Worm (Caenorhabditis elegans) whole organism, L1 larva: ENCODE measurements around the gene R01H2.2.

Experiments
- C16A3.4 ChIP-seq: fragments of 150-350 bp; optimal IDR thresholded peaks from 2 replicates; lab custom pipeline; 2014; ENCODE audit warnings: missing biosample characterization, missing genetic modification characterization
- C34B4.2 ChIP-seq: sonication (generic microtip); optimal IDR thresholded peaks from 2 replicates; lab custom pipeline; 2017; ENCODE audit warnings: mild to moderate bottlenecking, missing genetic modification characterization, missing compliant biosample characterization
- aha-1 ChIP-seq: fragments of 150-350 bp; optimal IDR thresholded peaks from 2 replicates; lab custom pipeline; 2014; ENCODE audit warnings: missing biosample characterization, missing genetic modification characterization
- alr-1 ChIP-seq: fragments of 200-800 bp; sonication (Bioruptor generic); optimal IDR thresholded peaks from 2 replicates; lab custom pipeline; 2018; ENCODE audit warnings: borderline replicate concordance, mild to moderate bottlenecking, missing genetic modification characterization, missing compliant biosample characterization
- aly-2 ChIP-seq: fragments of 150-350 bp; optimal IDR thresholded peaks from 2 replicates; lab custom pipeline; 2014; ENCODE audit warnings: missing biosample characterization, missing genetic modification characterization
- ama-1 ChIP-seq: fragments of 150-350 bp; optimal IDR thresholded peaks from 2 replicates; lab custom pipeline; 2014
- ceh-63 ChIP-seq: fragments of 200-800 bp; sonication (Bioruptor generic); optimal IDR thresholded peaks from 2 replicates; lab custom pipeline; 2018; ENCODE audit warnings: mild to moderate bottlenecking, missing genetic modification characterization, missing compliant biosample characterization
- ceh-82 ChIP-seq, 3 experiments: fragments of 150-350 bp in 1 of 3; sonication (generic microtip) in 2 of 3; optimal IDR thresholded peaks; 2 replicates each; lab custom pipeline; 2014 to 2017; ENCODE audit warnings: missing biosample characterization in 3 of 3, missing genetic modification characterization in 3 of 3
- dpl-1 ChIP-seq, 3 experiments: fragments of 150-350 bp in 2 of 3; sonication (generic microtip) in 1 of 3; optimal IDR thresholded peaks; 2 replicates each; lab custom pipeline; 2014 to 2017; ENCODE audit warnings: missing biosample characterization in 3 of 3, missing genetic modification characterization in 3 of 3, missing genetic modification reagents in 3 of 3
- efl-1 ChIP-seq, 4 experiments: fragments of 150-350 bp; optimal IDR thresholded peaks in 3 of 4; peaks in 1 of 4; 1 replicate in 1 of 4; 2 replicates in 3 of 4; lab custom pipeline; 2014; ENCODE audit warnings: missing biosample characterization in 2 of 4, missing genetic modification characterization in 2 of 4, missing genetic modification reagents in 2 of 4
- elt-2 ChIP-seq: sonication (generic microtip); optimal IDR thresholded peaks from 2 replicates; lab custom pipeline; 2016; ENCODE audit warnings: missing genetic modification characterization, mild to moderate bottlenecking, inconsistent platforms, missing compliant biosample characterization, missing genetic modification reagents
- elt-3 ChIP-seq, 6 experiments: fragments of 150-350 bp in 1 of 6; sonication (generic microtip); optimal IDR thresholded peaks; 2 replicates each; lab custom pipeline; 2017 to 2018; ENCODE audit warnings: missing biosample characterization in 6 of 6, missing genetic modification characterization in 6 of 6, inconsistent platforms in 1 of 6
- fkh-10 ChIP-seq: sonication (generic microtip); optimal IDR thresholded peaks from 2 replicates; lab custom pipeline; 2017; ENCODE audit warnings: missing biosample characterization, missing genetic modification reagents, missing genetic modification characterization
- fkh-8 ChIP-seq: sonication (generic microtip); optimal IDR thresholded peaks from 2 replicates; lab custom pipeline; 2016; ENCODE audit warnings: mild to moderate bottlenecking, missing genetic modification characterization, missing compliant biosample characterization
- hlh-4 ChIP-seq: sonication (generic microtip); optimal IDR thresholded peaks from 2 replicates; lab custom pipeline; 2016; ENCODE audit warnings: mild to moderate bottlenecking, missing genetic modification characterization, missing compliant biosample characterization
- hpl-2 ChIP-seq: fragments of 150-350 bp; optimal IDR thresholded peaks from 2 replicates; lab custom pipeline; 2014; ENCODE audit warnings: missing biosample characterization, missing genetic modification reagents, missing genetic modification characterization
- lin-13 ChIP-seq: fragments of 150-350 bp; optimal IDR thresholded peaks from 2 replicates; lab custom pipeline; 2014; ENCODE audit warnings: missing biosample characterization, missing genetic modification reagents, missing genetic modification characterization
- lin-15B ChIP-seq: fragments of 150-350 bp; sonication (generic microtip); optimal IDR thresholded peaks from 3 replicates; lab custom pipeline; 2014; ENCODE audit warnings: missing biosample characterization, missing genetic modification characterization
- lin-35 ChIP-seq, 2 experiments: fragments of 150-350 bp; optimal IDR thresholded peaks; 2 replicates each; lab custom pipeline; 2014; ENCODE audit warnings: missing biosample characterization in 2 of 2, missing genetic modification characterization in 2 of 2, missing genetic modification reagents in 2 of 2
- lin-39 ChIP-seq: fragments of 150-350 bp; optimal IDR thresholded peaks from 2 replicates; lab custom pipeline; 2014; ENCODE audit warnings: missing biosample characterization, missing genetic modification reagents, missing genetic modification characterization
- lir-3 ChIP-seq: sonication (generic microtip); optimal IDR thresholded peaks from 2 replicates; lab custom pipeline; 2016; ENCODE audit warnings: mild to moderate bottlenecking, missing genetic modification characterization, moderate library complexity, missing compliant biosample characterization; ENCODE audit not compliant: poor library complexity
- mdl-1 ChIP-seq, 2 experiments: fragments of 150-350 bp; optimal IDR thresholded peaks; 2 replicates each; lab custom pipeline; 2014 to 2017; ENCODE audit warnings: missing biosample characterization in 2 of 2, missing genetic modification characterization in 2 of 2, inconsistent platforms in 1 of 2
- mep-1 ChIP-seq: fragments of 150-350 bp; optimal IDR thresholded peaks from 2 replicates; lab custom pipeline; 2014; ENCODE audit warnings: missing biosample characterization, missing genetic modification characterization
- nhr-19 ChIP-seq: fragments of 200-800 bp; sonication (Bioruptor generic); conservative IDR thresholded peaks from 2 replicates; pipeline ENCODE4 v1.3.6; 2022; ENCODE audit warnings: missing genetic modification characterization, missing compliant biosample characterization
- nhr-20 ChIP-seq: sonication (generic microtip); optimal IDR thresholded peaks from 2 replicates; lab custom pipeline; 2016; ENCODE audit warnings: mild to moderate bottlenecking, missing genetic modification characterization, missing compliant biosample characterization
- nhr-237 ChIP-seq: fragments of 150-350 bp; optimal IDR thresholded peaks from 2 replicates; lab custom pipeline; 2014; ENCODE audit warnings: missing biosample characterization, missing genetic modification characterization
- nhr-47 ChIP-seq: sonication (generic microtip); optimal IDR thresholded peaks from 2 replicates; lab custom pipeline; 2016; ENCODE audit warnings: mild to moderate bottlenecking, missing genetic modification characterization, moderate library complexity, missing compliant biosample characterization
- nhr-71 ChIP-seq: sonication (generic microtip); optimal IDR thresholded peaks from 2 replicates; lab custom pipeline; 2016; ENCODE audit warnings: mild to moderate bottlenecking, missing genetic modification characterization, moderate library complexity, missing compliant biosample characterization
- nhr-77 ChIP-seq: fragments of 150-350 bp; optimal IDR thresholded peaks from 2 replicates; lab custom pipeline; 2014; ENCODE audit warnings: missing biosample characterization, missing genetic modification characterization
- nhr-85 ChIP-seq: sonication (generic microtip); peaks from one replicate; lab custom pipeline; 2016; ENCODE audit warnings: missing genetic modification characterization, inconsistent platforms, missing compliant biosample characterization
- nhr-90 ChIP-seq: sonication (generic microtip); optimal IDR thresholded peaks from 2 replicates; lab custom pipeline; 2016; ENCODE audit warnings: mild to moderate bottlenecking, missing genetic modification characterization, missing compliant biosample characterization; ENCODE audit not compliant: poor library complexity
- skn-1 ChIP-seq: fragments of 150-350 bp; optimal IDR thresholded peaks from 2 replicates; lab custom pipeline; 2014; ENCODE audit warnings: missing biosample characterization, missing genetic modification characterization
- snpc-4 ChIP-seq: fragments of 150-350 bp; optimal IDR thresholded peaks from 2 replicates; lab custom pipeline; 2014; ENCODE audit warnings: missing biosample characterization, missing genetic modification characterization
- snu-23 ChIP-seq: sonication (generic microtip); optimal IDR thresholded peaks from 2 replicates; lab custom pipeline; 2016; ENCODE audit warnings: missing genetic modification characterization, missing compliant biosample characterization
- sox-4 ChIP-seq: sonication (generic microtip); optimal IDR thresholded peaks from 2 replicates; lab custom pipeline; 2016; ENCODE audit warnings: missing genetic modification characterization, missing compliant biosample characterization
- swsn-7 ChIP-seq: sonication (generic microtip); optimal IDR thresholded peaks from 2 replicates; lab custom pipeline; 2016; ENCODE audit warnings: missing genetic modification characterization, missing compliant biosample characterization
- unc-130 ChIP-seq: fragments of 150-350 bp; optimal IDR thresholded peaks from 2 replicates; lab custom pipeline; 2017; ENCODE audit warnings: missing biosample characterization, missing genetic modification characterization, inconsistent platforms
- unc-86 ChIP-seq: sonication (generic microtip); optimal IDR thresholded peaks from 2 replicates; lab custom pipeline; 2016; ENCODE audit warnings: missing genetic modification characterization, missing compliant biosample characterization
- vab-15 ChIP-seq: sonication (generic microtip); optimal IDR thresholded peaks from 2 replicates; lab custom pipeline; 2017; ENCODE audit warnings: missing genotype, mild to moderate bottlenecking, missing genetic modification characterization, missing compliant biosample characterization
- xbp-1 ChIP-seq: sonication (generic microtip); optimal IDR thresholded peaks from 2 replicates; lab custom pipeline; 2016; ENCODE audit warnings: missing genetic modification characterization, missing compliant biosample characterization
- zip-4 ChIP-seq: fragments of 200-800 bp; sonication (Bioruptor generic); optimal IDR thresholded peaks from 2 replicates; lab custom pipeline; 2018; ENCODE audit warnings: mild to moderate bottlenecking, missing genetic modification characterization, moderate library complexity, missing compliant biosample characterization

The R01H2.2 gene

DNA sequence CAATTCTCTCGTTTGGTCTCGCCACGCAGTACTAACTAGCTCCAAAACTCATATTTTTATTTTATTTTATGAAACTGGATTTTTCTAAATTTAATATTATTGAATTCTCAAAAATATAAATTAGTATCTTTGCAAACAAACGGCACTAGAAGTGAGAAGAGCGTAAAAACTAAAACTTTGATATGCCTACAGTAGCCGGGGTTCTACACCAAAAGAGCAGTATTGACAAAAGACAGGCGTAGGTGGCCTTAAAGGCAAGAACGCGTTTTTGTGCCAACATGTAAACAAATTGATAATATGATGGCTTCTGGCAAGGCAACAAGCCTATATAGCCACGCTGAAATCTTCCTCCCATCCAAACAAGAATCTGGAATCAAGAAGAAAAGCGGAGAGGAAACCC lies 6.2 kb downstream of the R01H2.2 start, which contains the start of gene R01H2.1:
Gene R01H2.1 (plus strand): TSS at position 301 of the 400 bp plus-strand sequence.
- TF ChIP-seq mep-1 (tag; lab: Kevin White, UChicago) (no peak), nhr-47 (tag; lab: Kevin White, UChicago) (no peak), aly-2 (tag; lab: Kevin White, UChicago) (no peak)

DNA sequence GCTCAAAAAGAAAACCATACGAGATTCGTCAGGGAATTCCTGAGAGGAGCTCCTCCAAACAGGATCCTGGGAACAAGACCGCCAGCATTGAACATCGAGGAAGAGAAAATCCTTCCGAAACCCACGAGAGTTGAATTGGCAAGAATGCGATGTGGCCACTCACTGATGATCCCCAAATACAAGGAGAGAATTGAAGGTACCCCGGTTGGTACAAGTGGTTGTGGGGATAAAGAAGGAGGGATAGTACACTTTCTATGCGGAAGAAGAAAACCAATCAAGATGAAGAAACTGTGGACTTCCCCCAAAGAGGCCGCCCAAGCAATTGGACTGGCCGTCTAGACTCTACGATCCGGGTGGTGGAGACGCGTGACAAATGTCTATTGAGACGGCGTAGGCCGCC lies 6.7 kb downstream of the R01H2.2 start:
- TF ChIP-seq ceh-63, result no peak
- TF ChIP-seq lin-15B (tag; lab: Kevin White, UChicago), result no peak
- TF ChIP-seq nhr-77 (tag; lab: Kevin White, UChicago), result no peak
- TF ChIP-seq, all 84 proteins: peak for 0

DNA sequence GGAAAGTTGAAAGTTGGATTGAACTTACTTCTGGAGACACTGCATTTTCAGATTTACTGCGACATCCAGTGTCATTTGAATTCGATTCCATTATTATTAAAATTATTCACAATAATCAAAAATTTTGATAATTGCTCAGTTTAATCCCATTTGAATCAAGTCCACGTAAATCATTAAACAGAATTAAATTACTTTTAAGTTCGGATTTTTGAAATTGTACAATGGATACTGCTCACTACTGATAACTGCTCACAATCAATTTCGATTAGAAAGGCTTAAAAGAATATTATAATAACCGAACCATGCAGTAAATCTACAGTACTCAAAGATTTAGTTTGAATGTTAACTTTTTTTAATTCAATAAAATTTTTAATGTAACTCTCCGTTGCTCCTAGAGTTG lies 7.8 kb downstream of the R01H2.2 start, which contains the start of gene R01H2.4:
Gene R01H2.4 (minus strand): TSS at position 101 of the 400 bp plus-strand sequence.
- no peak for TF ChIP-seq nhr-85
- TF ChIP-seq hlh-4 (tag; lab: Kevin White, UChicago), result no peak
- TF ChIP-seq vab-15 (tag; lab: Kevin White, UChicago), result no peak
- TF ChIP-seq elt-2 (tag; lab: Kevin White, UChicago), result no peak
- TF ChIP-seq sox-4, result no peak
- TF ChIP-seq alr-1 (tag; lab: Kevin White, UChicago), result no peak
- no peak for TF ChIP-seq aha-1 (tag; lab: Kevin White, UChicago)
- no peak for TF ChIP-seq fkh-10 (GFP tag; lab: Kevin White, UChicago)

DNA sequence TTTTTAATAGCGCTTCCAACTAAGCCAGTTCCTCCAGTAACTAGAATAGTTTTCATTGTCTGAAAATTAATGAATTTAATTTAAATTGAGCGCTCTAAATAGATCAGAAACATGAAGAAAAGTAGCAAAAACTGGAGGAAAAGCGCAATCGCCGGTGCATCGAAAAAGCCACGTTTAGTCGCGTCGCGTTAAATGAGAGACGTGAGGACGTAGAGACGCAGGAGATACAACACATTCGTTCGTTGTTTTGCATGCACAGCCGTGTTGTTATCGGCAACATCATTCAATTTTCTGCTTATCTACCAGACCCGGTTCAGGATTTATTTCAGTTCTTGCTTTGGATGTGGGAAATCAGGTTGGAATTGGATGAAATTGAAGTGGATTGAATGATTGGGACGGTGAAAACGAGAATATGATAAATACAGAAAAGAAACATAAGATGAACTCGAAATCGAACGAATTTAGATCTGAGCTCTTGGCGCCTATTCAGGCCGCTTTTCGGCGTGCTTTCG lies 11.1 kb downstream of the R01H2.2 start, which contains the start of gene ger-1:
Gene ger-1 (minus strand): TSS at position 93 of the 512 bp plus-strand sequence.
- no peak for TF ChIP-seq nhr-20
- peak in 1 of 2 experiments; percentile 13 for TF ChIP-seq lin-35 (GFP tag; optimal IDR thresholded peaks at IDR 0.05; lab: Kevin White, UChicago)
- no peak for TF ChIP-seq lin-39
- TF ChIP-seq dpl-1 (GFP tag; optimal IDR thresholded peaks at IDR 0.05; lab: Kevin White, UChicago), result peak in 1 of 3 experiments; percentile 3
- no peak for TF ChIP-seq efl-1 (optimal IDR thresholded peaks at IDR 0.05; lab: Kevin White, UChicago)
- peak in 1 of 2 experiments; percentile 93 for TF ChIP-seq efl-1 (GFP tag; optimal IDR thresholded peaks at IDR 0.05 in 1 of 2; lab: Kevin White, UChicago)

DNA sequence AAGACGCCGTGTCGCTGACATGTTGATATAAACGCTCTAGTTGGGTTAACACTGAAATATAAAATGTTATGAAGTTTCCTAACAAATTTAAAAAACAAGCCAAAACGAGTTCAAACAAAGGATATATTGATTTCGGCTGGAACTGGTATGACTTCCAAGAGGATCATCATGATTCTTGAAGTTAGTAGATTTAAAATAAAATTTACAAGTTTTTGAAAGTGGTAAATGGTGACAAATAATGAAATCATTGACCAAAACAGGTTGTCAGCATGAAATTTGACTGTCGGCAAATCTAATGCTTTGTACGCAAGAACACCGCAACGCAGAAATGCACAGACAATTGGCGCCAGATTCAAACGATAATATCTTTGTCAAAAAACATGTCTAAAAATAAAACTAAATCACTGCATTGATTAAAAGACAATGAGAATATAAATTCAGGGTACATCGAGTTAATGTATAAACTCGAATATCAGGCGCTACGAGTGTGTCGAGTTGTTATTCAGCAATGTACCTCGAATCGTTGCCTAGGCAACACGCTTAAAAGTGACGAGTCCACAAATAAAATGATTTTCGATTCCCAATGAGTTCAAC lies 12.3 kb downstream of the R01H2.2 start, which contains the start of the genes ubc-18 and R01H2.8:
Gene ubc-18 (minus strand): TSS at position 51 of the 594 bp plus-strand sequence.
Gene R01H2.8 (plus strand): TSS at position 544 of the 594 bp plus-strand sequence.
- TF ChIP-seq aha-1 (tag; lab: Kevin White, UChicago) (no peak), nhr-71 (peak; percentile 61), nhr-19 (GFP tag; lab: Robert Waterston, UW) (peak; percentile 27; the same call in 1 of the 2 replicates), dpl-1 (GFP tag; optimal IDR thresholded peaks at IDR 0.05; lab: Kevin White, UChicago) (peak; percentile 89 to 95 (median 94)), snpc-4 (tag; lab: Kevin White, UChicago) (no peak), nhr-90 (no peak), nhr-20 (peak; percentile 41), nhr-237 (tag; lab: Kevin White, UChicago) (no peak), elt-3 (tag; optimal IDR thresholded peaks at IDR 0.05; lab: Kevin White, UChicago) (peak in 1 of 6 experiments; percentile 33), zip-4 (no peak), mdl-1 (tag; optimal IDR thresholded peaks at IDR 0.05; lab: Kevin White, UChicago) (peak in 1 of 2 experiments; percentile 38), hpl-2 (GFP tag; lab: Kevin White, UChicago) (no peak), lin-15B (tag; lab: Kevin White, UChicago) (no peak), ceh-82 (tag; optimal IDR thresholded peaks at IDR 0.05; lab: Kevin White, UChicago) (peak in 1 of 3 experiments; percentile 51), snu-23 (GFP tag; lab: Kevin White, UChicago) (peak; percentile 68), xbp-1 (peak; percentile 42), C16A3.4 (peak; percentile 46), vab-15 (tag; lab: Kevin White, UChicago) (no peak), lin-39 (no peak), lir-3 (tag; lab: Kevin White, UChicago) (peak; percentile 11), ama-1 (lab: Kevin White, UChicago) (no peak), unc-86 (tag; lab: Kevin White, UChicago) (no peak), C34B4.2 (tag; lab: Kevin White, UChicago) (no peak), unc-130 (tag; lab: Kevin White, UChicago) (peak; percentile 45), nhr-47 (tag; lab: Kevin White, UChicago) (peak; percentile 57), swsn-7 (tag; lab: Kevin White, UChicago) (peak; percentile 32), fkh-8 (tag; lab: Kevin White, UChicago) (peak; percentile 34), aly-2 (tag; lab: Kevin White, UChicago) (peak; percentile 2), nhr-85 (peak; percentile 57), alr-1 (tag; lab: Kevin White, UChicago) (no peak), skn-1 (tag; lab: Kevin White, UChicago) (peak; percentile 75), lin-13 (GFP tag; lab: Kevin White, UChicago) (no peak)
